Fruit fly (Drosophila melanogaster) whole organism, embryonic: ENCODE results near the gene Cep135.

Experiments
- CG12744 ChIP-seq: fragments of 200-800 bp; sonication (Bioruptor generic); optimal IDR thresholded peaks from 2 replicates; lab custom pipeline; 2016; ENCODE audit warnings: missing biosample characterization, missing genetic modification characterization
- CG13123 ChIP-seq: fragments of 200-800 bp; sonication (Bioruptor generic); optimal IDR thresholded peaks from 2 replicates; lab custom pipeline; 2016; ENCODE audit warnings: missing biosample characterization, missing genetic modification characterization
- CG15269 ChIP-seq: fragments of 200-800 bp; sonication (Bioruptor generic); optimal IDR thresholded peaks from 2 replicates; lab custom pipeline; 2018; ENCODE audit warnings: missing biosample characterization, mild to moderate bottlenecking, missing genetic modification characterization, moderate library complexity
- CG1647 ChIP-seq: fragments of 200-800 bp; sonication (Bioruptor generic); optimal IDR thresholded peaks from 3 replicates; lab custom pipeline; 2016; ENCODE audit warnings: missing biosample characterization, missing genetic modification characterization
- CG17829 ChIP-seq: fragments of 200-800 bp; optimal IDR thresholded peaks from 2 replicates; lab custom pipeline; 2019; ENCODE audit warnings: missing biosample characterization, mild to moderate bottlenecking, missing genetic modification characterization, moderate library complexity
- CG2199 ChIP-seq: fragments of 200-800 bp; sonication (Bioruptor generic); IDR thresholded peaks from 3 replicates; pipeline ENCODE4 v1.3.6; 2022; ENCODE audit warnings: missing biosample characterization, missing genetic modification characterization
- CG2678 ChIP-seq: fragments of 200-800 bp; sonication (Bioruptor generic); optimal IDR thresholded peaks from 3 replicates; lab custom pipeline; 2019; ENCODE audit warnings: missing biosample characterization, mild to moderate bottlenecking, missing genetic modification characterization, moderate library complexity
- CG30403 ChIP-seq: fragments of 200-800 bp; sonication (Bioruptor generic); optimal IDR thresholded peaks from 3 replicates; lab custom pipeline; 2016; ENCODE audit warnings: missing biosample characterization, missing genetic modification characterization
- CG31365 ChIP-seq: fragments of 200-800 bp; sonication (Bioruptor generic); optimal IDR thresholded peaks from 2 replicates; lab custom pipeline; 2018; ENCODE audit warnings: missing biosample characterization, mild to moderate bottlenecking, missing genetic modification characterization
- CG3726 ChIP-seq: fragments of 200-800 bp; sonication (Bioruptor generic); IDR thresholded peaks from 3 replicates; pipeline ENCODE4, ENCODE4 v1.3.6; 2022; ENCODE audit warnings: missing biosample characterization, missing genetic modification characterization
- Eip74EF ChIP-seq, 2 experiments: fragments of 200-800 bp in 1 of 2; fragments of >200 bp in 1 of 2; sonication (Bioruptor generic) in 1 of 2; optimal IDR thresholded peaks; 2 replicates each; lab custom pipeline; 2017 to 2019; ENCODE audit warnings: missing biosample characterization in 2 of 2, missing genetic modification characterization in 2 of 2, mild to moderate bottlenecking in 1 of 2, moderate library complexity in 1 of 2
- Gug ChIP-seq: fragments of 200-800 bp; sonication (Bioruptor generic); IDR thresholded peaks from 4 replicates; pipeline ENCODE4 v1.3.6; 2022; ENCODE audit warnings: missing biosample characterization, missing genetic modification characterization
- H2.0 ChIP-seq: fragments of 200-800 bp; sonication (Bioruptor generic); IDR thresholded peaks from 2 replicates; pipeline ENCODE4 v1.3.6; 2022; ENCODE audit warnings: missing biosample characterization, missing genetic modification characterization
- Hey ChIP-seq: fragments of 200-800 bp; sonication (Bioruptor generic); optimal IDR thresholded peaks from 3 replicates; lab custom pipeline; 2018; ENCODE audit warnings: missing biosample characterization, mild to moderate bottlenecking, missing genetic modification characterization
- Lhr ChIP-seq: fragments of 200-800 bp; sonication (Bioruptor generic); optimal IDR thresholded peaks from 3 replicates; lab custom pipeline; 2017; ENCODE audit warnings: mild to moderate bottlenecking, missing biosample characterization, missing genetic modification reagents, missing genetic modification characterization
- MTF-1 ChIP-seq: fragments of 200-800 bp; sonication (Bioruptor generic); optimal IDR thresholded peaks from 2 replicates; lab custom pipeline; 2018; ENCODE audit warnings: missing biosample characterization, mild to moderate bottlenecking, missing genetic modification characterization, borderline replicate concordance
- Max ChIP-seq: fragments of 200-800 bp; sonication (Bioruptor generic); optimal IDR thresholded peaks from 2 replicates; lab custom pipeline; 2016; ENCODE audit warnings: missing biosample characterization, mild to moderate bottlenecking, missing genetic modification characterization
- Neu2 ChIP-seq: fragments of 200-800 bp; sonication (Bioruptor generic); optimal IDR thresholded peaks from 3 replicates; lab custom pipeline; 2016; ENCODE audit warnings: missing biosample characterization, missing genetic modification characterization, borderline replicate concordance
- Optix ChIP-seq: fragments of 200-800 bp; sonication (Bioruptor generic); IDR thresholded peaks from 3 replicates; pipeline ENCODE4 v1.3.6; 2022; ENCODE audit warnings: missing biosample characterization, missing genetic modification characterization
- Pdp1 ChIP-seq, 2 experiments: fragments of 200-800 bp; sonication (Bioruptor generic); optimal IDR thresholded peaks; 3 replicates each; lab custom pipeline; 2016; ENCODE audit warnings: missing biosample characterization in 2 of 2, missing genetic modification characterization in 2 of 2, mild to moderate bottlenecking in 1 of 2, moderate library complexity in 1 of 2
- Ravus ChIP-seq: fragments of 200-800 bp; sonication (Bioruptor generic); IDR thresholded peaks from 2 replicates; pipeline ENCODE4 v1.3.6; 2022; ENCODE audit warnings: missing biosample characterization, missing genetic modification characterization
- Rx ChIP-seq: fragments of 200-800 bp; sonication (Bioruptor generic); IDR thresholded peaks from 2 replicates; pipeline ENCODE4 v1.3.6; 2022; ENCODE audit warnings: missing biosample characterization, missing genetic modification characterization
- Sry-δ ChIP-seq: fragments of 200-800 bp; sonication (Bioruptor generic); optimal IDR thresholded peaks from 2 replicates; lab custom pipeline; 2016; ENCODE audit warnings: missing biosample characterization, missing genetic modification characterization
- TFAM ChIP-seq: fragments of 200-800 bp; sonication (Bioruptor generic); optimal IDR thresholded peaks from 2 replicates; lab custom pipeline; 2017; ENCODE audit warnings: missing biosample characterization, missing genetic modification characterization, inconsistent platforms
- btn ChIP-seq: fragments of 200-800 bp; sonication (Bioruptor generic); optimal IDR thresholded peaks from 2 replicates; lab custom pipeline; 2016; ENCODE audit warnings: missing biosample characterization, missing genetic modification characterization
- cato ChIP-seq: fragments of 200-800 bp; sonication (Bioruptor generic); optimal IDR thresholded peaks from 2 replicates; lab custom pipeline; 2016; ENCODE audit warnings: missing biosample characterization, missing genetic modification characterization, borderline replicate concordance
- cwo ChIP-seq: fragments of 200-800 bp; sonication (Bioruptor generic); optimal IDR thresholded peaks from 3 replicates; lab custom pipeline; 2017; ENCODE audit warnings: missing biosample characterization, missing genetic modification characterization, mild to moderate bottlenecking, moderate library complexity, missing genetic modification reagents
- esg ChIP-seq: fragments of 200-800 bp; sonication (Bioruptor generic); conservative IDR thresholded peaks from 2 replicates; pipeline ENCODE4 v1.3.6; 2022; ENCODE audit warnings: missing biosample characterization, missing genetic modification characterization
- eyg ChIP-seq: fragments of 200-800 bp; sonication (Bioruptor generic); optimal IDR thresholded peaks from 3 replicates; lab custom pipeline; 2016; ENCODE audit warnings: missing biosample characterization, missing genetic modification characterization
- fd64A ChIP-seq: fragments of 200-800 bp; sonication (Bioruptor generic); optimal IDR thresholded peaks from 3 replicates; lab custom pipeline; 2018; ENCODE audit warnings: missing biosample characterization, mild to moderate bottlenecking, missing genetic modification characterization
- fu2 ChIP-seq: fragments of 200-800 bp; sonication (Bioruptor generic); optimal IDR thresholded peaks from 2 replicates; lab custom pipeline; 2016; ENCODE audit warnings: missing biosample characterization, missing genetic modification characterization
- gce ChIP-seq: fragments of 200-800 bp; sonication (Bioruptor generic); IDR thresholded peaks from 3 replicates; pipeline ENCODE4 v1.3.6; 2022; ENCODE audit warnings: missing biosample characterization, missing genetic modification characterization
- gem ChIP-seq: fragments of 200-800 bp; sonication (Bioruptor generic); optimal IDR thresholded peaks from 2 replicates; lab custom pipeline; 2019; ENCODE audit warnings: missing biosample characterization, mild to moderate bottlenecking, missing genetic modification characterization, moderate library complexity
- ham ChIP-seq: fragments of 200-800 bp; sonication (Bioruptor generic); IDR thresholded peaks from 2 replicates; pipeline ENCODE4 v1.3.6; 2022; ENCODE audit warnings: missing biosample characterization, missing genetic modification characterization
- her ChIP-seq: fragments of 200-800 bp; sonication (Bioruptor generic); optimal IDR thresholded peaks from 2 replicates; lab custom pipeline; 2016; ENCODE audit warnings: missing biosample characterization, missing genetic modification characterization
- knrl ChIP-seq: fragments of 200-800 bp; sonication (Bioruptor generic); IDR thresholded peaks from 3 replicates; pipeline ENCODE4 v1.3.6; 2022; ENCODE audit warnings: missing biosample characterization, missing genetic modification characterization; ENCODE audit not compliant: partially characterized antibody
- nmo ChIP-seq: fragments of 200-800 bp; sonication (Bioruptor generic); optimal IDR thresholded peaks from 2 replicates; lab custom pipeline; 2018; ENCODE audit warnings: missing biosample characterization, mild to moderate bottlenecking, missing genetic modification characterization, moderate library complexity
- p53 ChIP-seq: fragments of 200-800 bp; sonication (Bioruptor generic); optimal IDR thresholded peaks from 2 replicates; lab custom pipeline; 2016; ENCODE audit warnings: missing biosample characterization, missing genetic modification characterization
- pan ChIP-seq, 4 experiments: fragments of >200 bp in 3 of 4; fragments of 200-800 bp in 1 of 4; sonication (Bioruptor generic) in 1 of 4; optimal IDR thresholded peaks in 3 of 4; IDR thresholded peaks in 1 of 4; 2 replicates each; pipeline versions ENCODE4 v1.3.6 to Lab custom; 2017 to 2022; ENCODE audit warnings: missing biosample characterization in 2 of 4, missing genetic modification characterization in 2 of 4, mixed read lengths in 1 of 4
- repo ChIP-seq: fragments of 200-800 bp; sonication (Bioruptor generic); optimal IDR thresholded peaks from 2 replicates; lab custom pipeline; 2016; ENCODE audit warnings: missing biosample characterization, missing genetic modification characterization
- rib ChIP-seq: fragments of 200-800 bp; sonication (Bioruptor generic); IDR thresholded peaks from 2 replicates; pipeline ENCODE4 v1.3.6; 2022; ENCODE audit warnings: missing biosample characterization, missing genetic modification characterization
- tll ChIP-seq, 2 experiments: fragments of 200-800 bp in 1 of 2; fragments of >200 bp in 1 of 2; sonication (Bioruptor generic) in 1 of 2; optimal IDR thresholded peaks; 2 replicates each; lab custom pipeline; 2017 to 2019; ENCODE audit warnings: missing biosample characterization in 2 of 2, missing genetic modification characterization in 2 of 2, mild to moderate bottlenecking in 1 of 2, moderate library complexity in 1 of 2
- usp ChIP-seq: fragments of >200 bp; optimal IDR thresholded peaks from 2 replicates; lab custom pipeline; 2017; ENCODE audit warnings: missing biosample characterization, missing genetic modification characterization
- vvl ChIP-seq: fragments of 200-800 bp; sonication (Bioruptor generic); IDR thresholded peaks from 2 replicates; pipeline ENCODE4 v1.3.6; 2022; ENCODE audit warnings: missing biosample characterization, missing genetic modification characterization
- wdn ChIP-seq: fragments of 200-800 bp; sonication (Bioruptor generic); IDR thresholded peaks from 2 replicates; pipeline ENCODE4 v1.3.6; 2022; ENCODE audit warnings: missing biosample characterization, missing genetic modification characterization
- zen2 ChIP-seq: fragments of 200-800 bp; sonication (Bioruptor generic); IDR thresholded peaks from 3 replicates; pipeline ENCODE4 v1.3.6; 2022; ENCODE audit warnings: missing biosample characterization, missing genetic modification characterization; ENCODE audit not compliant: partially characterized antibody

The Cep135 gene

DNA sequence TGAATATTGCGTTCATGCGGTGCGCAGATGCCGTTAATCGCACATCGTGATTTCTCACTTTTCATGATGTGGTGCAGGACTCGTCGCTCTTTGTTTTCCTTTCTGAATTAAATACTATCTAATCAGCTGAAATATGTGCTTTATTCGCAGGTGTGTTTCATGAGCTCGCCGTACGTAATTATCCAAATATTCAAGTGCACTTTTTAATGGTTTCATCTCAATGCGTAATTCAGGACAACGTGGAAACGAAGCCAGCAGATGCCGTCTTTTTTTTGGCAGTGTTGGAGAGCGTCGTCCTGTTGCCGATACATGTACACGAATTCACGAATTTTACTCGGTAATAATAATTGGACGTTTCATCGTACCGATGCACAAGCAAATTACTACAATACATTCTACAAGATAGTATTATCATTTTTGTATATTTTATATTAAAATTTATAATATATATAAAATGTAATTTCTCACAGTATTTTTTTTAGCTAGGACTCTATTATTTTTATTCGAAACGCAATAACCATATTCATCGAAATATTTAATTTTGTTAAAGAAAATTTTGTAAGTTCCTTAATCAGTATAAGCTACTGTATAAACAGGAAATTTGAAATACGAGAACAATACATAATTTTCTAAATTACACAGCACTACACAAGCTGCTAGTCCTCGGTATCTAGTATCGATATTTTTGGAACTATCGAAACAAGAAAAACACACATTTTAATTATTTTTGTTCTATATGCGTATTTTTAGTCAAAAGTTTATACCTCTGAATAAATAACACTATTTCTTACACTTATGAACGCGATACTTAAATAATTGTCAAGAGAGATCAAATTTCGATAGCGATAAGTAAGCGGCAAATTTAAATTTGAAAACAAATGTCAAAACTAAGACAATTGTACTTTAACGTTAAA, 20.4 kb downstream of the Cep135 start, which contains the start of gene CG12316 (continued):
- TF ChIP-seq rib (GFP tag; lab: Robert Waterston, UW) = peak; percentile 58
- TF ChIP-seq Max (GFP tag; lab: Kevin White, UChicago) = peak; percentile 85
- no peak for TF ChIP-seq pan (optimal IDR thresholded peaks at IDR 0.05; lab: Kevin White, UChicago)
- peak in 1 of 2 experiments; percentile 82 for TF ChIP-seq pan (GFP tag; optimal IDR thresholded peaks at IDR 0.05 in 1 of 2, IDR thresholded peaks at IDR 0.05 in 1 of 2)
- peak; percentile 83 for TF ChIP-seq esg
- TF ChIP-seq Pdp1 (GFP tag; optimal IDR thresholded peaks at IDR 0.05; lab: Kevin White, UChicago) = peak in 1 of 2 experiments; percentile 93
- TF ChIP-seq MTF-1 = peak; percentile 78
- TF ChIP-seq knrl (GFP tag; lab: Robert Waterston, UW) = peak; percentile 70
- TF ChIP-seq CG13123 = peak; percentile 49
- peak; percentile 77 for TF ChIP-seq cato (GFP tag; lab: Kevin White, UChicago)
- TF ChIP-seq usp (GFP tag; lab: Kevin White, UChicago) = no peak
- TF ChIP-seq CG17829 (tag; lab: Kevin White, UChicago) = peak; percentile 93
- peak; percentile 94 for TF ChIP-seq CG2678 (tag; lab: Kevin White, UChicago)
- peak; percentile 77 for TF ChIP-seq Gug (GFP tag; lab: Robert Waterston, UW)
- TF ChIP-seq p53 (GFP tag; lab: Kevin White, UChicago) = peak; percentile 85
- TF ChIP-seq Neu2 (GFP tag; lab: Kevin White, UChicago) = peak; percentile 87
- peak; percentile 92 for TF ChIP-seq CG30403
- TF ChIP-seq CG2199 (GFP tag; lab: Robert Waterston, UW) = peak; percentile 82; the same call in 1 of the 3 replicates
- peak; percentile 74; the same call in 2 of the 3 replicates for TF ChIP-seq zen2
- peak; percentile 65 for TF ChIP-seq TFAM (GFP tag; lab: Kevin White, UChicago)
- TF ChIP-seq CG12744 (GFP tag; lab: Kevin White, UChicago) = peak; percentile 87
- peak; percentile 91 for TF ChIP-seq her
- TF ChIP-seq Rx (GFP tag; lab: Robert Waterston, UW) = peak; percentile 80
- peak; percentile 90 for TF ChIP-seq cwo
- TF ChIP-seq ham (GFP tag; lab: Robert Waterston, UW) = peak; percentile 40; the same call in 1 of the 2 replicates
- TF ChIP-seq wdn (GFP tag; lab: Robert Waterston, UW) = peak; percentile 87
- peak; percentile 85 for TF ChIP-seq CG31365 (tag; lab: Kevin White, UChicago)
- peak; percentile 70 for TF ChIP-seq Sry-δ
- peak; percentile 85 for TF ChIP-seq eyg (GFP tag; lab: Kevin White, UChicago)
- TF ChIP-seq CG3726 (GFP tag; lab: Robert Waterston, UW) = peak; percentile 73; the same call in 2 of the 3 replicates
- peak; percentile 92 for TF ChIP-seq vvl (GFP tag; lab: Robert Waterston, UW)
- peak; percentile 89 for TF ChIP-seq Optix (GFP tag; lab: Robert Waterston, UW)
- peak; percentile 92 for TF ChIP-seq nmo (GFP tag; lab: Kevin White, UChicago)
- TF ChIP-seq Hey (tag; lab: Kevin White, UChicago) = peak; percentile 75
- TF ChIP-seq btn (GFP tag; lab: Kevin White, UChicago) = peak; percentile 87
- peak in 1 of 2 experiments; percentile 90 for TF ChIP-seq Eip74EF (GFP tag; optimal IDR thresholded peaks at IDR 0.05; lab: Kevin White, UChicago)
- peak; percentile 77 for TF ChIP-seq H2.0 (GFP tag; lab: Robert Waterston, UW)
- peak; percentile 82 for TF ChIP-seq fu2 (GFP tag; lab: Kevin White, UChicago)
- TF ChIP-seq Lhr = peak; percentile 69
- TF ChIP-seq repo (GFP tag; lab: Kevin White, UChicago) = peak; percentile 93
- peak; percentile 95 for TF ChIP-seq gem (tag; lab: Kevin White, UChicago)
- TF ChIP-seq CG1647 (GFP tag; lab: Kevin White, UChicago) = peak; percentile 83
- TF ChIP-seq Ravus (GFP tag; lab: Robert Waterston, UW) = peak; percentile 42; the same call in 1 of the 2 replicates
- TF ChIP-seq fd64A (GFP tag; lab: Kevin White, UChicago) = peak; percentile 92
- peak in 1 of 2 experiments; percentile 4 for TF ChIP-seq tll (GFP tag; optimal IDR thresholded peaks at IDR 0.05; lab: Kevin White, UChicago)
- TF ChIP-seq gce (GFP tag; lab: Robert Waterston, UW) = peak; percentile 36; the same call in 2 of the 3 replicates
- TF ChIP-seq CG15269 (tag; lab: Kevin White, UChicago) = peak; percentile 92
